Worm (Caenorhabditis elegans) whole organism, L1 larva: ENCODE results near the gene vps-2.

Source experiments
- C04F5.9 ChIP-seq: sonication (generic microtip); optimal IDR thresholded peaks from 2 replicates; lab custom pipeline; 2016; ENCODE audit warnings: missing genetic modification characterization, missing compliant biosample characterization
- ceh-82 ChIP-seq, 3 experiments: fragments of 150-350 bp in 1 of 3; sonication (generic microtip) in 2 of 3; optimal IDR thresholded peaks; 2 replicates each; lab custom pipeline; 2014 to 2017; ENCODE audit warnings: missing biosample characterization in 3 of 3, missing genetic modification characterization in 3 of 3
- ceh-90 ChIP-seq: sonication (generic microtip); optimal IDR thresholded peaks from 2 replicates; lab custom pipeline; 2016; ENCODE audit warnings: missing genetic modification characterization, missing compliant biosample characterization
- egl-27 ChIP-seq, 2 experiments: fragments of 150-350 bp in 1 of 2; sonication (generic microtip); optimal IDR thresholded peaks; 3 replicates each; lab custom pipeline; 2017 to 2018; ENCODE audit warnings: missing biosample characterization in 2 of 2, missing genetic modification characterization in 2 of 2, missing genetic modification reagents in 2 of 2
- fos-1 ChIP-seq: fragments of 150-350 bp; optimal IDR thresholded peaks from 2 replicates; lab custom pipeline; 2014; ENCODE audit warnings: missing biosample characterization, missing genetic modification characterization
- hpl-2 ChIP-seq: fragments of 150-350 bp; optimal IDR thresholded peaks from 2 replicates; lab custom pipeline; 2014; ENCODE audit warnings: missing biosample characterization, missing genetic modification reagents, missing genetic modification characterization
- mdl-1 ChIP-seq, 2 experiments: fragments of 150-350 bp; optimal IDR thresholded peaks; 2 replicates each; lab custom pipeline; 2014 to 2017; ENCODE audit warnings: missing biosample characterization in 2 of 2, missing genetic modification characterization in 2 of 2, inconsistent platforms in 1 of 2
- sptf-1 ChIP-seq: fragments of 150-350 bp; optimal IDR thresholded peaks from 2 replicates; lab custom pipeline; 2014; ENCODE audit warnings: missing biosample characterization, missing genetic modification characterization
- vab-15 ChIP-seq: sonication (generic microtip); optimal IDR thresholded peaks from 2 replicates; lab custom pipeline; 2017; ENCODE audit warnings: missing genotype, mild to moderate bottlenecking, missing genetic modification characterization, missing compliant biosample characterization

DNA sequence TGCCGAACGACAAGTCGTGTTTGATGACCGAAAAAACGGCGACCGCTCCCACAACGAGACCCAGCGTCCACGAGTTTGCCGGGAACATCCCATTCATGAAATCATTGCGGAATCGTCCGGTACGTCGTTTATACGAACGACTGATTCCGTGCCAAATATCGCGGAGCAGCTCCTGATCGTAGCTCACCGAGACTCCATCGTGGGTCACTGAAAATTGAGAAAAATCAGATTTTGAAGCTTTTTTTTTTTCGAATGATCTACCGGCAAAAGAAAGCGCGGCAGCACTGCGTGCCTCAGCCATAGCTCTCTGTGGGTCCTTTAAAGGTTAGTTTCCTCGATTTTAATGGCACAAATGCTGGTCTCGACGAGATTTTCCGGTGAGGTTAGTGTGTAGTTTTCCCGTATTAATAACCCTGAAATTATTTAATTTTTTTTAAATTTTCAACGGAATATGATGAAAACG, 28.1 kb upstream of the vps-2 start, which contains the start of gene cpt-1:
- TF ChIP-seq sptf-1 (tag; lab: Kevin White, UChicago) (no peak), ceh-90 (tag; lab: Kevin White, UChicago) (no peak), egl-27 (tag; optimal IDR thresholded peaks at IDR 0.05; lab: Kevin White, UChicago) (no peak), hpl-2 (GFP tag; lab: Kevin White, UChicago) (no peak), ceh-82 (tag; optimal IDR thresholded peaks at IDR 0.05; lab: Kevin White, UChicago) (no peak), vab-15 (tag; lab: Kevin White, UChicago) (no peak), C04F5.9 (tag; lab: Kevin White, UChicago) (no peak), mdl-1 (tag; optimal IDR thresholded peaks at IDR 0.05; lab: Kevin White, UChicago) (no peak), fos-1 (tag; lab: Kevin White, UChicago) (no peak)
